Fruit fly (Drosophila melanogaster) Kc167 (cell line): ENCODE data around the gene CG5255.

Experiments
- Myc ChIP-seq: fragments of >200 bp; optimal IDR thresholded peaks from 2 replicates; lab custom pipeline; 2017; ENCODE audit warnings: missing external identifiers
- h ChIP-seq: fragments of >200 bp; optimal IDR thresholded peaks from 3 replicates; lab custom pipeline; 2018; ENCODE audit warnings: missing external identifiers

dm6 chr3R:17116231-17116630 is 21.5 kb upstream of the CG5255 start:
- TF ChIP-seq h (lab: Kevin White, UChicago) (no peak), Myc (lab: Kevin White, UChicago) (no peak)
